Worm (Caenorhabditis elegans) whole organism, L4 larva: ENCODE measurements around the gene ZK185.4.

ENCODE experiments used
- F10B5.3 ChIP-seq: sonication (generic microtip); optimal IDR thresholded peaks from 2 replicates; lab custom pipeline; 2016; ENCODE audit warnings: mild to moderate bottlenecking, missing genetic modification characterization, missing compliant biosample characterization
- F37D6.2 ChIP-seq: sonication (generic microtip); optimal IDR thresholded peaks from 2 replicates; lab custom pipeline; 2016; ENCODE audit warnings: mild to moderate bottlenecking, missing genetic modification characterization, missing compliant biosample characterization
- F49E8.2 ChIP-seq: sonication (generic microtip); optimal IDR thresholded peaks from 2 replicates; lab custom pipeline; 2016; ENCODE audit warnings: missing compliant biosample characterization, mild to moderate bottlenecking, missing genetic modification characterization, borderline replicate concordance
- T26A8.4 ChIP-seq: fragments of 200-800 bp; sonication (Bioruptor generic); IDR thresholded peaks from 2 replicates; pipeline ENCODE4 v1.3.6; 2022; ENCODE audit warnings: missing genetic modification characterization, missing compliant biosample characterization
- Y105C5A.15 ChIP-seq: fragments of 200-800 bp; sonication (Bioruptor generic); IDR thresholded peaks from 2 replicates; pipeline ENCODE4 v1.3.6; 2022; ENCODE audit warnings: missing genetic modification characterization, missing compliant biosample characterization
- Y75B8A.6 ChIP-seq: fragments of 200-800 bp; sonication (Bioruptor generic); IDR thresholded peaks from 2 replicates; pipeline ENCODE4 v1.3.6; 2022; ENCODE audit warnings: missing genetic modification reagents, missing genetic modification characterization, missing compliant biosample characterization
- ZK546.5 ChIP-seq, 2 experiments: sonication (generic microtip); optimal IDR thresholded peaks; 2 replicates each; lab custom pipeline; 2017; ENCODE audit warnings: missing biosample characterization in 2 of 2, missing genetic modification characterization in 2 of 2
- aha-1 ChIP-seq: fragments of 150-350 bp; peaks from one replicate; lab custom pipeline; 2014; ENCODE audit warnings: missing biosample characterization, missing genetic modification characterization
- ceh-20 ChIP-seq: fragments of 200-800 bp; sonication (Bioruptor generic); IDR thresholded peaks from 2 replicates; pipeline ENCODE4 v1.3.6; 2022; ENCODE audit warnings: missing genetic modification reagents, missing genetic modification characterization, missing compliant biosample characterization
- ceh-44 ChIP-seq: fragments of 200-800 bp; sonication (Bioruptor generic); IDR thresholded peaks from 2 replicates; pipeline ENCODE4 v1.3.6; 2022; ENCODE audit warnings: missing genetic modification reagents, missing genetic modification characterization, missing compliant biosample characterization
- dmd-8 ChIP-seq: fragments of 200-800 bp; sonication (Bioruptor generic); IDR thresholded peaks from 2 replicates; pipeline ENCODE4 v1.3.6; 2022; ENCODE audit warnings: missing genetic modification characterization, missing compliant biosample characterization
- dpl-1 ChIP-seq: fragments of 150-350 bp; optimal IDR thresholded peaks from 2 replicates; lab custom pipeline; 2014; ENCODE audit warnings: missing biosample characterization, missing genetic modification reagents, missing genetic modification characterization
- egl-27 ChIP-seq: sonication (generic microtip); optimal IDR thresholded peaks from 3 replicates; lab custom pipeline; 2017; ENCODE audit warnings: missing biosample characterization, missing genetic modification reagents, missing genetic modification characterization
- fkh-10 ChIP-seq: fragments of 150-350 bp; optimal IDR thresholded peaks from 2 replicates; lab custom pipeline; 2014; ENCODE audit warnings: missing biosample characterization, missing genetic modification reagents, missing genetic modification characterization
- hlh-11 ChIP-seq: fragments of 200-800 bp; sonication (Bioruptor generic); optimal IDR thresholded peaks from 2 replicates; lab custom pipeline; 2018; ENCODE audit warnings: mild to moderate bottlenecking, missing genetic modification characterization, missing compliant biosample characterization
- hlh-30 ChIP-seq: sonication (generic microtip); optimal IDR thresholded peaks from 2 replicates; lab custom pipeline; 2017; ENCODE audit warnings: antibody characterized with exemption, mild to moderate bottlenecking, missing genetic modification characterization, missing compliant biosample characterization; ENCODE audit not compliant: insufficient read depth
- lim-7 ChIP-seq: fragments of 200-800 bp; sonication (Bioruptor generic); IDR thresholded peaks from 2 replicates; pipeline ENCODE4 v1.3.6; 2022; ENCODE audit warnings: missing genetic modification characterization, missing compliant biosample characterization
- lin-1 ChIP-seq: fragments of 200-800 bp; sonication (Bioruptor generic); IDR thresholded peaks from 2 replicates; pipeline ENCODE4 v1.3.6; 2022; ENCODE audit warnings: missing genetic modification reagents, missing genetic modification characterization, missing compliant biosample characterization
- lin-13 ChIP-seq: fragments of 150-350 bp; optimal IDR thresholded peaks from 2 replicates; lab custom pipeline; 2014; ENCODE audit warnings: missing biosample characterization, missing genetic modification reagents, missing genetic modification characterization
- lin-29 ChIP-seq: fragments of 200-800 bp; sonication (Bioruptor generic); IDR thresholded peaks from 2 replicates; pipeline ENCODE4 v1.3.6; 2022; ENCODE audit warnings: missing genetic modification reagents, missing genetic modification characterization, missing compliant biosample characterization
- lin-38 ChIP-seq: fragments of 200-800 bp; sonication (Bioruptor generic); IDR thresholded peaks from 2 replicates; pipeline ENCODE4 v1.3.6; 2022; ENCODE audit warnings: missing genetic modification reagents, missing genetic modification characterization, missing compliant biosample characterization
- lsy-2 ChIP-seq, 2 experiments: fragments of 150-350 bp in 1 of 2; sonication (generic microtip) in 1 of 2; optimal IDR thresholded peaks; 2 replicates each; lab custom pipeline; 2014 to 2017; ENCODE audit warnings: missing biosample characterization in 2 of 2, missing genetic modification characterization in 2 of 2
- mdt-29 ChIP-seq: fragments of 200-800 bp; sonication (Bioruptor generic); IDR thresholded peaks from 2 replicates; pipeline ENCODE4 v1.3.6; 2022; ENCODE audit warnings: missing genetic modification reagents, missing genetic modification characterization, missing compliant biosample characterization
- mes-2 ChIP-seq: sonication (generic microtip); optimal IDR thresholded peaks from 2 replicates; lab custom pipeline; 2016; ENCODE audit warnings: missing genotype, mild to moderate bottlenecking, missing genetic modification characterization, missing compliant biosample characterization; ENCODE audit not compliant: poor library complexity, severe bottlenecking
- mxl-3 ChIP-seq: fragments of 200-800 bp; sonication (Bioruptor generic); optimal IDR thresholded peaks from 2 replicates; lab custom pipeline; 2018; ENCODE audit warnings: mild to moderate bottlenecking, missing genetic modification characterization, missing compliant biosample characterization
- nhr-11 ChIP-seq: fragments of 150-350 bp; optimal IDR thresholded peaks from 2 replicates; lab custom pipeline; 2014; ENCODE audit warnings: missing biosample characterization, missing genetic modification characterization
- nhr-111 ChIP-seq: fragments of 200-800 bp; sonication (Bioruptor generic); optimal IDR thresholded peaks from 2 replicates; lab custom pipeline; 2018; ENCODE audit warnings: mild to moderate bottlenecking, missing genetic modification characterization, missing compliant biosample characterization
- nhr-6 ChIP-seq: fragments of 150-350 bp; optimal IDR thresholded peaks from 2 replicates; lab custom pipeline; 2014; ENCODE audit warnings: missing biosample characterization, missing genetic modification characterization
- pha-4 ChIP-seq, 2 experiments: fragments of 150-350 bp in 1 of 2; fragments of 200-800 bp in 1 of 2; sonication (Bioruptor generic) in 1 of 2; IDR thresholded peaks in 1 of 2; optimal IDR thresholded peaks in 1 of 2; 2 replicates each; pipeline versions ENCODE4 v1.3.6 to Lab custom; 2014 to 2022; ENCODE audit warnings: missing genetic modification characterization in 2 of 2, missing genetic modification reagents in 2 of 2, missing biosample characterization in 1 of 2, missing compliant biosample characterization in 1 of 2
- php-3 ChIP-seq: fragments of 200-800 bp; sonication (Bioruptor generic); IDR thresholded peaks from 2 replicates; pipeline ENCODE4 v1.3.6; 2022; ENCODE audit warnings: missing genetic modification reagents, missing genetic modification characterization, missing compliant biosample characterization
- rbr-2 ChIP-seq: sonication (generic microtip); optimal IDR thresholded peaks from 2 replicates; lab custom pipeline; 2016; ENCODE audit warnings: missing genotype, missing genetic modification characterization, missing compliant biosample characterization
- set-16 ChIP-seq: fragments of 200-800 bp; sonication (Bioruptor generic); IDR thresholded peaks from 2 replicates; pipeline ENCODE4 v1.3.6; 2022; ENCODE audit warnings: missing genetic modification reagents, missing genetic modification characterization, missing compliant biosample characterization
- snpc-1.2 ChIP-seq: fragments of 200-800 bp; sonication (Bioruptor generic); IDR thresholded peaks from 2 replicates; pipeline ENCODE4 v1.3.6; 2022; ENCODE audit warnings: missing genetic modification reagents, missing genetic modification characterization, missing compliant biosample characterization
- spr-1 ChIP-seq: sonication (generic microtip); optimal IDR thresholded peaks from 2 replicates; lab custom pipeline; 2016; ENCODE audit warnings: mild to moderate bottlenecking, missing genetic modification characterization, missing compliant biosample characterization
- spr-3 ChIP-seq: fragments of 200-800 bp; sonication (Bioruptor generic); optimal IDR thresholded peaks from 2 replicates; lab custom pipeline; 2018; ENCODE audit warnings: mild to moderate bottlenecking, missing genetic modification characterization, missing compliant biosample characterization
- tra-1 ChIP-seq: fragments of 200-800 bp; sonication (Bioruptor generic); IDR thresholded peaks from 2 replicates; pipeline ENCODE4 v1.3.6; 2022; ENCODE audit warnings: missing genetic modification reagents, missing genetic modification characterization, missing compliant biosample characterization
- unc-62 ChIP-seq, 3 experiments: fragments of 150-350 bp in 1 of 3; sonication (generic microtip); optimal IDR thresholded peaks in 2 of 3; peaks in 1 of 3; 1 replicate in 1 of 3; 2 replicates in 2 of 3; lab custom pipeline; 2014 to 2017; ENCODE audit warnings: missing biosample characterization in 3 of 3, missing genetic modification characterization in 3 of 3, missing genetic modification reagents in 3 of 3, missing genotype in 1 of 3
- zfp-3 ChIP-seq: fragments of 200-800 bp; sonication (Bioruptor generic); conservative IDR thresholded peaks from 2 replicates; pipeline ENCODE4 v1.3.6; 2022; ENCODE audit warnings: missing genetic modification reagents, missing genetic modification characterization, missing compliant biosample characterization

ZK185.4 gene

DNA sequence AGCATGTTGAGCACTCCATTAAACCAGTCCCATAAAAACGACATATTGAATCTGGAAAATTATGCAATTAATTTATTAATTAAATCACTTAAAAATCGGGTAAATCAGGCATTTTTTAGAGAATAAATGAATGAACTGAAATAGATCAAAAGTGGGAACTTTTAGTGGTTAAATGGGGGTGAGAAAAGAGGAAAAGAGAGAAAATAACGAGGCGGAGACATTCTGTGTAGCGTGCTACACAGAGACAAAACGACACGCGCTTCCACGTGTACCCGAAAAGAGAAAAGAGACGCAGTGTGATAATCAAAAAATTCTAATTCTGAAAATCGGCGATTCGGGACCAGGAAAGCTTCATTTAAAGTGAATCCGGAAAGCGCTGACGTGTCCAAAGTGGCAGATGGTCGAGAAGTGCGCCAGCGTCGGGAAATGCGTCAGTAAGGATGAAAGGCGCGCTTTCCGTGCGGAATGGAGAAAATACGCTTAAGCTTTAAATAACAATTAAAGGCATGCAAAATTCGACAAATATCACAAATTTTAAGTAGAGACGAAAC, 19.6 kb downstream of the ZK185.4 start, which contains the start of gene sar-1 (continued):
- peak; percentile 89 for TF ChIP-seq nhr-11 (tag; lab: Kevin White, UChicago)
- peak; percentile 36 for TF ChIP-seq F49E8.2 (tag; lab: Kevin White, UChicago)
- TF ChIP-seq hlh-30 (tag; lab: Kevin White, UChicago), result peak; percentile 69
- TF ChIP-seq F37D6.2 (tag; lab: Kevin White, UChicago), result peak; percentile 67
- 0 out of 2 replicates have a peak, but pooled peaks have one; percentile 43 for TF ChIP-seq pha-4 (GFP tag; IDR thresholded peaks at IDR 0.05; lab: Robert Waterston, UW)
- no peak for TF ChIP-seq pha-4 (tag; optimal IDR thresholded peaks at IDR 0.05; lab: Kevin White, UChicago)
- peak; percentile 83 for TF ChIP-seq lin-38 (GFP tag; lab: Robert Waterston, UW)
- TF ChIP-seq snpc-1.2 (GFP tag; lab: Robert Waterston, UW), result peak; percentile 62; the same call in 1 of the 2 replicates
- peak; percentile 11 for TF ChIP-seq fkh-10 (GFP tag; lab: Kevin White, UChicago)
- TF ChIP-seq egl-27 (tag; lab: Kevin White, UChicago), result no peak
- peak; percentile 50; the same call in 1 of the 2 replicates for TF ChIP-seq lin-1 (GFP tag; lab: Robert Waterston, UW)
- peak; percentile 50; the same call in 1 of the 2 replicates for TF ChIP-seq mdt-29 (GFP tag; lab: Robert Waterston, UW)
- TF ChIP-seq T26A8.4, result peak; percentile 85
- peak; percentile 64 for TF ChIP-seq spr-3
- TF ChIP-seq lsy-2 (tag; optimal IDR thresholded peaks at IDR 0.05; lab: Kevin White, UChicago), result peak; percentile 61 to 91
- TF ChIP-seq php-3 (GFP tag; lab: Robert Waterston, UW), result 0 out of 2 replicates have a peak, but pooled peaks have one; percentile 12
- peak; percentile 67 for TF ChIP-seq F10B5.3 (tag; lab: Kevin White, UChicago)
- TF ChIP-seq zfp-3 (GFP tag; lab: Robert Waterston, UW), result peak; percentile 68; the same call in 1 of the 2 replicates
- peak; percentile 77 for TF ChIP-seq spr-1 (tag; lab: Kevin White, UChicago)
- TF ChIP-seq dpl-1, result peak; percentile 77
- TF ChIP-seq tra-1, result 0 out of 2 replicates have a peak, but pooled peaks have one; percentile 63
- no peak for TF ChIP-seq Y105C5A.15 (GFP tag; lab: Robert Waterston, UW)
- TF ChIP-seq rbr-2 (tag; lab: Kevin White, UChicago), result peak; percentile 82
- no peak for TF ChIP-seq set-16 (GFP tag; lab: Robert Waterston, UW)
- TF ChIP-seq ceh-20, result peak; percentile 47; the same call in 1 of the 2 replicates
- peak; percentile 83 for TF ChIP-seq lin-13 (GFP tag; lab: Kevin White, UChicago)
- peak; percentile 38 for TF ChIP-seq nhr-6 (tag; lab: Kevin White, UChicago)
- TF ChIP-seq lin-29, result no peak
- 0 out of 2 replicates have a peak, but pooled peaks have one; percentile 42 for TF ChIP-seq ceh-44 (GFP tag; lab: Robert Waterston, UW)
- no peak for TF ChIP-seq nhr-111 (GFP tag; lab: Kevin White, UChicago)
- no peak for TF ChIP-seq unc-62 (GFP tag; optimal IDR thresholded peaks at IDR 0.05 in 1 of 2; lab: Kevin White, UChicago)
- TF ChIP-seq unc-62 (tag; optimal IDR thresholded peaks at IDR 0.05; lab: Kevin White, UChicago), result no peak
- no peak for TF ChIP-seq lim-7 (GFP tag; lab: Robert Waterston, UW)
- peak; percentile 75 for TF ChIP-seq mes-2 (tag; lab: Kevin White, UChicago)
- no peak for TF ChIP-seq dmd-8 (GFP tag; lab: Robert Waterston, UW)
- TF ChIP-seq mxl-3 (GFP tag; lab: Kevin White, UChicago), result peak; percentile 90
- peak; percentile 85 for TF ChIP-seq hlh-11 (tag; lab: Kevin White, UChicago)
- TF ChIP-seq Y75B8A.6 (GFP tag; lab: Robert Waterston, UW), result no peak
- peak; percentile 98 for TF ChIP-seq aha-1
- peak in 1 of 2 experiments; percentile 5 for TF ChIP-seq ZK546.5 (tag; optimal IDR thresholded peaks at IDR 0.05; lab: Kevin White, UChicago)
